Worm (Caenorhabditis elegans) whole organism, young adult: ENCODE measurements around the gene ufc-1.

Source experiments
- C06A6.2 ChIP-seq: fragments of 200-800 bp; sonication (Bioruptor generic); conservative IDR thresholded peaks from 2 replicates; pipeline ENCODE4 v1.3.6; 2022; ENCODE audit warnings: missing genetic modification characterization, missing compliant biosample characterization
- F22D6.2 ChIP-seq: sonication (generic microtip); optimal IDR thresholded peaks from 2 replicates; lab custom pipeline; 2016; ENCODE audit warnings: mild to moderate bottlenecking, missing genetic modification characterization, missing compliant biosample characterization
- ama-1 ChIP-seq, 3 experiments: fragments of 150-350 bp in 1 of 3; sonication (generic microtip) in 2 of 3; optimal IDR thresholded peaks; 2 replicates each; lab custom pipeline; 2014 to 2018; ENCODE audit warnings: missing biosample characterization in 2 of 3, missing genetic modification characterization in 2 of 3, missing genetic modification reagents in 2 of 3
- cebp-2 ChIP-seq: fragments of 200-800 bp; sonication (Bioruptor generic); IDR thresholded peaks from 2 replicates; pipeline ENCODE4 v1.3.6; 2022; ENCODE audit warnings: missing genetic modification characterization, missing compliant biosample characterization
- ceh-40 ChIP-seq: fragments of 200-800 bp; sonication (Bioruptor generic); IDR thresholded peaks from 2 replicates; pipeline ENCODE4 v1.3.6; 2022; ENCODE audit warnings: missing genetic modification characterization, missing compliant biosample characterization
- dpl-1 ChIP-seq: fragments of 150-350 bp; optimal IDR thresholded peaks from 2 replicates; lab custom pipeline; 2014; ENCODE audit warnings: missing biosample characterization, missing genetic modification reagents, missing genetic modification characterization
- gei-17 ChIP-seq: fragments of 200-800 bp; sonication (Bioruptor generic); optimal IDR thresholded peaks from 2 replicates; lab custom pipeline; 2018; ENCODE audit warnings: mild to moderate bottlenecking, missing genetic modification characterization, missing compliant biosample characterization
- nfya-2 ChIP-seq: fragments of 200-800 bp; sonication (Bioruptor generic); IDR thresholded peaks from 2 replicates; pipeline ENCODE4 v1.3.6; 2022; ENCODE audit warnings: missing genetic modification reagents, missing genetic modification characterization, missing compliant biosample characterization
- pha-4 ChIP-seq: fragments of 150-350 bp; sonication (generic microtip); optimal IDR thresholded peaks from 2 replicates; lab custom pipeline; 2014; ENCODE audit warnings: missing biosample characterization, missing genetic modification reagents, missing genetic modification characterization
- sea-2 ChIP-seq: fragments of 200-800 bp; sonication (Bioruptor generic); IDR thresholded peaks from 2 replicates; pipeline ENCODE4 v1.3.6; 2022; ENCODE audit warnings: missing genetic modification characterization, missing compliant biosample characterization
- snpc-1.3 ChIP-seq: sonication (generic microtip); optimal IDR thresholded peaks from 2 replicates; lab custom pipeline; 2017; ENCODE audit warnings: missing genetic modification characterization, mild to moderate bottlenecking, missing compliant biosample characterization, antibody characterized with exemption, moderate library complexity, missing genotype, missing genetic modification reagents; ENCODE audit not compliant: insufficient read depth
- tbp1 ChIP-seq: fragments of 200-800 bp; sonication (Bioruptor generic); optimal IDR thresholded peaks from 2 replicates; lab custom pipeline; 2018; ENCODE audit warnings: mild to moderate bottlenecking, missing genetic modification characterization, missing compliant biosample characterization
- unc-62 ChIP-seq: fragments of 150-350 bp; optimal IDR thresholded peaks from 2 replicates; lab custom pipeline; 2014; ENCODE audit warnings: missing biosample characterization, missing genetic modification reagents, missing genetic modification characterization
- ztf-26 ChIP-seq: sonication (generic microtip); optimal IDR thresholded peaks from 2 replicates; lab custom pipeline; 2017; ENCODE audit warnings: missing genetic modification characterization, missing compliant biosample characterization

ce11 chrIII:9346722-9347121 is 15.4 kb downstream of the ufc-1 start:
- no peak for TF ChIP-seq nfya-2
- TF ChIP-seq ceh-40 (GFP tag; lab: Robert Waterston, UW): no peak
- TF ChIP-seq cebp-2 (GFP tag; lab: Robert Waterston, UW): no peak
- no peak for TF ChIP-seq snpc-1.3
- no peak for TF ChIP-seq ztf-26
- TF ChIP-seq unc-62 (GFP tag; lab: Kevin White, UChicago): no peak
- no peak for TF ChIP-seq pha-4 (tag; lab: Kevin White, UChicago)
- no peak for TF ChIP-seq C06A6.2 (GFP tag; lab: Robert Waterston, UW)
- TF ChIP-seq gei-17 (GFP tag; lab: Kevin White, UChicago): no peak
- no peak for TF ChIP-seq ama-1 (optimal IDR thresholded peaks at IDR 0.05; lab: Kevin White, UChicago)
- TF ChIP-seq ama-1 (GFP tag; optimal IDR thresholded peaks at IDR 0.05; lab: Kevin White, UChicago): no peak
- TF ChIP-seq F22D6.2: no peak
- no peak for TF ChIP-seq dpl-1 (GFP tag; lab: Kevin White, UChicago)
- TF ChIP-seq sea-2 (GFP tag; lab: Robert Waterston, UW): no peak
- no peak for TF ChIP-seq tbp1 (GFP tag; lab: Kevin White, UChicago)
